Fruit fly (Drosophila melanogaster): ENCODE results near the gene BBIP1.

dm6 chr3R:9359393-9359792 is 44.8 kb upstream of the BBIP1 start:
- no peak for TF ChIP-seq EcR (GFP tag; optimal IDR thresholded peaks at IDR 0.05)
- no peak for TF ChIP-seq usp (GFP tag; optimal IDR thresholded peaks at IDR 0.05)
- TF ChIP-seq pan (optimal IDR thresholded peaks at IDR 0.05), result no peak
- no peak for TF ChIP-seq CG8478 (optimal IDR thresholded peaks at IDR 0.05)
